Fruit fly (Drosophila melanogaster) S2 (cell line): ENCODE results near the gene Lcp65Ab1.

ENCODE experiments used
- CG8478 ChIP-seq: fragments of >200 bp; optimal IDR thresholded peaks from 2 replicates; lab custom pipeline; 2018
- CTCF ChIP-seq, 2 experiments: fragments of >200 bp; optimal IDR thresholded peaks; 2 replicates each; lab custom pipeline; 2018

DNA sequence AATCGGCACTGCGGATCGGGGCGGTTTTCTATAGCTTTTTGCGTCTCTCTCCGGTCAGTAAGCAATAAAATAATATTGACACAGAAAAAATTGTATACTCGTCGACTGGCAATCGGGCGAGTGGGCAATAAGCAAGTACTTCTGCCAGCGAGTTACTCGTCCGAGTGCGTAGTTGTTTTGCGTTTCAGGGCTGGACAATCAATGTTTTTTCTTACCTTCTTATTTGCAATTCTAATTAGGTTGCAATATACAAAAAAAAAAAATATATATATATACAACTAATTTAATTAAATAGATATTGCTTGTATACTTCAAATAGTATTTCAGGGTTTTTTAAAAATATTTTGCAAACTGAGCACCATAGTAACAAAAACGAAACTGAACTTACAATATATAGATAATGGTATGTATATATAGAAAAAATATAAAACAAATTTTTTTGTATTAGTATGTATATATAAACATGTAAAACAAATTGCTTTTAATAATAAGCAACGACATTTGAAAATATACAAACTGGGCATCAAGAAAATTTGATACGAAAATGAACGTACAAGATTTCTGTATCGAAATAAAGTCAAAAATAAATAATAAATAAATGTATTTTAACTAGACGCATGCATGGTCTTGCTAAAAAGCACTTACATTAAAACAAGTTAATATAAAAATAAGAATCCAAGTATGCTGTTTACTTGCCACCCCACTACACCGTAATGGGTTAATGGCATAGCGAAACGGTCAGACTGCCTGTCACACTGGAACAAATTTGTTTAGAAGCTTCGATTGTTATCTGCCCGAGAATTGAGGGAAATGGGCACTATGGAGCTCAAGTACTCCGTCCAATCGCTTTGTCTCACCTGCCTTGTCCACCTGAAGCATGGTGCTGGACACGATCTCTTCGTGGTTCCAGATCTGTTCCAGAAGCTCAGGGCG is 39.9 kb downstream of the Lcp65Ab1 start, which contains the start of the genes D19A and CG7386:
- TF ChIP-seq CG8478 (lab: Kevin White, UChicago) (no peak), CTCF (optimal IDR thresholded peaks at IDR 0.05; lab: Kevin White, UChicago) (no peak)
